Worm (Caenorhabditis elegans) whole organism, L4 larva: Measurements from ENCODE around the gene C27A2.8.
A peak's percentile ranks its signal among the peaks of the same experiment; 100 is the strongest.

Experiments used
- F26F4.8 ChIP-seq: fragments of 200-800 bp; sonication (Bioruptor generic); conservative IDR thresholded peaks from 2 replicates; pipeline ENCODE4 v1.3.6; 2022; ENCODE audit warnings: missing genetic modification characterization, missing compliant biosample characterization
- F37D6.2 ChIP-seq: sonication (generic microtip); optimal IDR thresholded peaks from 2 replicates; lab custom pipeline; 2016; ENCODE audit warnings: mild to moderate bottlenecking, missing genetic modification characterization, missing compliant biosample characterization
- F49E8.2 ChIP-seq: sonication (generic microtip); optimal IDR thresholded peaks from 2 replicates; lab custom pipeline; 2016; ENCODE audit warnings: missing compliant biosample characterization, mild to moderate bottlenecking, missing genetic modification characterization, borderline replicate concordance
- T20F7.1 ChIP-seq: fragments of 200-800 bp; sonication (Bioruptor generic); optimal IDR thresholded peaks from 2 replicates; lab custom pipeline; 2018; ENCODE audit warnings: mild to moderate bottlenecking, missing genetic modification characterization, missing compliant biosample characterization
- Y48G9A.11 ChIP-seq: fragments of 200-800 bp; sonication (Bioruptor generic); IDR thresholded peaks from 2 replicates; pipeline ENCODE4 v1.3.6; 2022; ENCODE audit warnings: missing genetic modification reagents, missing genetic modification characterization, missing compliant biosample characterization
- Y5F2A.4 ChIP-seq: fragments of 200-800 bp; sonication (Bioruptor generic); optimal IDR thresholded peaks from 2 replicates; lab custom pipeline; 2018; ENCODE audit warnings: mild to moderate bottlenecking, missing genetic modification characterization, missing compliant biosample characterization
- aha-1 ChIP-seq: fragments of 150-350 bp; peaks from one replicate; lab custom pipeline; 2014; ENCODE audit warnings: missing biosample characterization, missing genetic modification characterization
- aly-2 ChIP-seq: sonication (generic microtip); optimal IDR thresholded peaks from 2 replicates; lab custom pipeline; 2018; ENCODE audit warnings: missing biosample characterization, missing genetic modification characterization
- ama-1 ChIP-seq: fragments of 150-350 bp; optimal IDR thresholded peaks from 2 replicates; lab custom pipeline; 2014; ENCODE audit warnings: inconsistent platforms, mixed read lengths
- arid-1 ChIP-seq: fragments of 200-800 bp; sonication (Bioruptor generic); conservative IDR thresholded peaks from 2 replicates; pipeline ENCODE4 v1.3.6; 2022; ENCODE audit warnings: missing genetic modification reagents, missing genetic modification characterization, missing compliant biosample characterization
- ceh-20 ChIP-seq: fragments of 200-800 bp; sonication (Bioruptor generic); IDR thresholded peaks from 2 replicates; pipeline ENCODE4 v1.3.6; 2022; ENCODE audit warnings: missing genetic modification reagents, missing genetic modification characterization, missing compliant biosample characterization
- ceh-44 ChIP-seq: fragments of 200-800 bp; sonication (Bioruptor generic); IDR thresholded peaks from 2 replicates; pipeline ENCODE4 v1.3.6; 2022; ENCODE audit warnings: missing genetic modification reagents, missing genetic modification characterization, missing compliant biosample characterization
- ceh-82 ChIP-seq: sonication (generic microtip); optimal IDR thresholded peaks from 2 replicates; lab custom pipeline; 2017; ENCODE audit warnings: missing biosample characterization, missing genetic modification characterization
- ctbp-1 ChIP-seq: fragments of 200-800 bp; sonication (Bioruptor generic); IDR thresholded peaks from 2 replicates; pipeline ENCODE4 v1.3.6; 2022; ENCODE audit warnings: missing genetic modification reagents, missing genetic modification characterization, missing compliant biosample characterization
- daf-12 ChIP-seq: fragments of 150-350 bp; optimal IDR thresholded peaks from 2 replicates; lab custom pipeline; 2014; ENCODE audit warnings: missing biosample characterization, missing genetic modification reagents, missing genetic modification characterization
- daf-16 ChIP-seq, 3 experiments: sonication (generic microtip); optimal IDR thresholded peaks; 2 replicates each; lab custom pipeline; 2016 to 2017; ENCODE audit warnings: missing genetic modification characterization in 3 of 3, missing genetic modification reagents in 3 of 3, mild to moderate bottlenecking in 2 of 3, missing compliant biosample characterization in 2 of 3, missing biosample characterization in 1 of 3, moderate library complexity in 1 of 3
- daf-19 ChIP-seq: fragments of 200-800 bp; sonication (Bioruptor generic); conservative IDR thresholded peaks from 2 replicates; pipeline ENCODE4 v1.3.6; 2022; ENCODE audit warnings: missing genetic modification characterization, missing compliant biosample characterization
- dmd-8 ChIP-seq: fragments of 200-800 bp; sonication (Bioruptor generic); IDR thresholded peaks from 2 replicates; pipeline ENCODE4 v1.3.6; 2022; ENCODE audit warnings: missing genetic modification characterization, missing compliant biosample characterization
- dmd-9 ChIP-seq: fragments of 200-800 bp; sonication (Bioruptor generic); IDR thresholded peaks from 2 replicates; pipeline ENCODE4 v1.3.6; 2022; ENCODE audit warnings: missing genetic modification reagents, missing genetic modification characterization, missing compliant biosample characterization
- dpl-1 ChIP-seq: fragments of 150-350 bp; optimal IDR thresholded peaks from 2 replicates; lab custom pipeline; 2014; ENCODE audit warnings: missing biosample characterization, missing genetic modification reagents, missing genetic modification characterization
- dve-1 ChIP-seq: sonication (generic microtip); optimal IDR thresholded peaks from 2 replicates; lab custom pipeline; 2017; ENCODE audit warnings: antibody characterized with exemption, mild to moderate bottlenecking, missing genetic modification characterization, missing compliant biosample characterization; ENCODE audit not compliant: insufficient read depth
- hmg-1.1 ChIP-seq: fragments of 200-800 bp; sonication (Bioruptor generic); IDR thresholded peaks from 2 replicates; pipeline ENCODE4 v1.3.6; 2022; ENCODE audit warnings: missing genetic modification reagents, missing genetic modification characterization, missing compliant biosample characterization
- lim-7 ChIP-seq: fragments of 200-800 bp; sonication (Bioruptor generic); IDR thresholded peaks from 2 replicates; pipeline ENCODE4 v1.3.6; 2022; ENCODE audit warnings: missing genetic modification characterization, missing compliant biosample characterization
- lin-13 ChIP-seq: fragments of 150-350 bp; optimal IDR thresholded peaks from 2 replicates; lab custom pipeline; 2014; ENCODE audit warnings: missing biosample characterization, missing genetic modification reagents, missing genetic modification characterization
- lin-38 ChIP-seq: fragments of 200-800 bp; sonication (Bioruptor generic); IDR thresholded peaks from 2 replicates; pipeline ENCODE4 v1.3.6; 2022; ENCODE audit warnings: missing genetic modification reagents, missing genetic modification characterization, missing compliant biosample characterization
- lir-3 ChIP-seq: sonication (generic microtip); optimal IDR thresholded peaks from 2 replicates; lab custom pipeline; 2016; ENCODE audit warnings: mild to moderate bottlenecking, missing genetic modification characterization, missing compliant biosample characterization
- lsy-2 ChIP-seq, 2 experiments: fragments of 150-350 bp in 1 of 2; sonication (generic microtip) in 1 of 2; optimal IDR thresholded peaks; 2 replicates each; lab custom pipeline; 2014 to 2017; ENCODE audit warnings: missing biosample characterization in 2 of 2, missing genetic modification characterization in 2 of 2
- mep-1 ChIP-seq: fragments of 150-350 bp; sonication (generic microtip); optimal IDR thresholded peaks from 3 replicates; lab custom pipeline; 2014; ENCODE audit warnings: missing biosample characterization, missing genetic modification characterization
- nhr-10 ChIP-seq: fragments of 150-350 bp; optimal IDR thresholded peaks from 2 replicates; lab custom pipeline; 2014; ENCODE audit warnings: missing biosample characterization, missing genetic modification characterization
- nhr-11 ChIP-seq: fragments of 150-350 bp; optimal IDR thresholded peaks from 2 replicates; lab custom pipeline; 2014; ENCODE audit warnings: missing biosample characterization, missing genetic modification characterization
- nhr-111 ChIP-seq: fragments of 200-800 bp; sonication (Bioruptor generic); optimal IDR thresholded peaks from 2 replicates; lab custom pipeline; 2018; ENCODE audit warnings: mild to moderate bottlenecking, missing genetic modification characterization, missing compliant biosample characterization
- nhr-237 ChIP-seq: sonication (generic microtip); optimal IDR thresholded peaks from 2 replicates; lab custom pipeline; 2017; ENCODE audit warnings: missing biosample characterization, missing genetic modification characterization
- nhr-28 ChIP-seq: fragments of 150-350 bp; optimal IDR thresholded peaks from 2 replicates; lab custom pipeline; 2014; ENCODE audit warnings: missing biosample characterization, missing genetic modification characterization
- nhr-41 ChIP-seq: fragments of 200-800 bp; sonication (Bioruptor generic); IDR thresholded peaks from 2 replicates; pipeline ENCODE4 v1.3.6; 2022; ENCODE audit warnings: missing genetic modification reagents, missing genetic modification characterization, missing compliant biosample characterization
- nhr-76 ChIP-seq: fragments of 150-350 bp; optimal IDR thresholded peaks from 2 replicates; lab custom pipeline; 2014; ENCODE audit warnings: missing biosample characterization, missing genetic modification characterization
- php-3 ChIP-seq: fragments of 200-800 bp; sonication (Bioruptor generic); IDR thresholded peaks from 2 replicates; pipeline ENCODE4 v1.3.6; 2022; ENCODE audit warnings: missing genetic modification reagents, missing genetic modification characterization, missing compliant biosample characterization
- pqm-1 ChIP-seq: sonication (generic microtip); optimal IDR thresholded peaks from 2 replicates; lab custom pipeline; 2017; ENCODE audit warnings: missing biosample characterization, missing genetic modification characterization
- sdz-12 ChIP-seq: fragments of 200-800 bp; sonication (Bioruptor generic); optimal IDR thresholded peaks from 2 replicates; lab custom pipeline; 2018; ENCODE audit warnings: mild to moderate bottlenecking, missing genetic modification characterization, missing compliant biosample characterization
- snpc-1.2 ChIP-seq: fragments of 200-800 bp; sonication (Bioruptor generic); IDR thresholded peaks from 2 replicates; pipeline ENCODE4 v1.3.6; 2022; ENCODE audit warnings: missing genetic modification reagents, missing genetic modification characterization, missing compliant biosample characterization
- spr-1 ChIP-seq: sonication (generic microtip); optimal IDR thresholded peaks from 2 replicates; lab custom pipeline; 2016; ENCODE audit warnings: mild to moderate bottlenecking, missing genetic modification characterization, missing compliant biosample characterization
- spr-3 ChIP-seq: fragments of 200-800 bp; sonication (Bioruptor generic); optimal IDR thresholded peaks from 2 replicates; lab custom pipeline; 2018; ENCODE audit warnings: mild to moderate bottlenecking, missing genetic modification characterization, missing compliant biosample characterization
- unc-62 ChIP-seq, 3 experiments: fragments of 150-350 bp in 1 of 3; sonication (generic microtip); optimal IDR thresholded peaks in 2 of 3; peaks in 1 of 3; 1 replicate in 1 of 3; 2 replicates in 2 of 3; lab custom pipeline; 2014 to 2017; ENCODE audit warnings: missing biosample characterization in 3 of 3, missing genetic modification characterization in 3 of 3, missing genetic modification reagents in 3 of 3, missing genotype in 1 of 3
- zfp-3 ChIP-seq: fragments of 200-800 bp; sonication (Bioruptor generic); conservative IDR thresholded peaks from 2 replicates; pipeline ENCODE4 v1.3.6; 2022; ENCODE audit warnings: missing genetic modification reagents, missing genetic modification characterization, missing compliant biosample characterization
- zip-2 ChIP-seq: fragments of 150-350 bp; optimal IDR thresholded peaks from 2 replicates; lab custom pipeline; 2014; ENCODE audit warnings: missing biosample characterization, missing genetic modification characterization

C27A2.8 gene

ce11 chrII:5039912-5040311 is 27.9 kb downstream of the C27A2.8 start, which contains the start of gene golg-2:
Gene golg-2, minus strand, starts transcription at chrII:5040091.
- no peak for TF ChIP-seq unc-62 (GFP tag; optimal IDR thresholded peaks at IDR 0.05 in 1 of 2; lab: Kevin White, UChicago)
- TF ChIP-seq unc-62 (tag; optimal IDR thresholded peaks at IDR 0.05; lab: Kevin White, UChicago): no peak
- peak; percentile 21 for TF ChIP-seq dpl-1 (GFP tag; lab: Kevin White, UChicago)
- peak in 1 of 2 experiments; percentile 40 for TF ChIP-seq lsy-2 (tag; optimal IDR thresholded peaks at IDR 0.05; lab: Kevin White, UChicago)
- 0 out of 2 replicates have a peak, but pooled peaks have one; percentile 3 for TF ChIP-seq snpc-1.2 (GFP tag; lab: Robert Waterston, UW)
- TF ChIP-seq lin-38 (GFP tag; lab: Robert Waterston, UW): peak; percentile 33
- TF ChIP-seq lin-13: no peak
- TF ChIP-seq ama-1 (lab: Kevin White, UChicago): no peak
- TF ChIP-seq nhr-10 (tag; lab: Kevin White, UChicago): no peak

- TF ChIP-seq dpl-1 (GFP tag; lab: Kevin White, UChicago) (no peak), nhr-41 (GFP tag; lab: Robert Waterston, UW) (no peak), mep-1 (tag; lab: Kevin White, UChicago) (no peak), F37D6.2 (no peak), spr-1 (no peak), zip-2 (tag; lab: Kevin White, UChicago) (no peak), nhr-237 (tag; lab: Kevin White, UChicago) (no peak), aha-1 (tag; lab: Kevin White, UChicago) (no peak), arid-1 (0 out of 2 replicates have a peak, but pooled peaks have one; percentile 29), unc-62 (GFP tag; optimal IDR thresholded peaks at IDR 0.05 in 1 of 2; lab: Kevin White, UChicago) (peak in 1 of 2 experiments; percentile 85), unc-62 (tag; optimal IDR thresholded peaks at IDR 0.05; lab: Kevin White, UChicago) (no peak)
Observed at ce11 chrII:5036128-5036527, 31.7 kb downstream of the C27A2.8 start, which contains the start of gene lrr-1. Gene lrr-1, minus strand, starts transcription at chrII:5036439.

DNA sequence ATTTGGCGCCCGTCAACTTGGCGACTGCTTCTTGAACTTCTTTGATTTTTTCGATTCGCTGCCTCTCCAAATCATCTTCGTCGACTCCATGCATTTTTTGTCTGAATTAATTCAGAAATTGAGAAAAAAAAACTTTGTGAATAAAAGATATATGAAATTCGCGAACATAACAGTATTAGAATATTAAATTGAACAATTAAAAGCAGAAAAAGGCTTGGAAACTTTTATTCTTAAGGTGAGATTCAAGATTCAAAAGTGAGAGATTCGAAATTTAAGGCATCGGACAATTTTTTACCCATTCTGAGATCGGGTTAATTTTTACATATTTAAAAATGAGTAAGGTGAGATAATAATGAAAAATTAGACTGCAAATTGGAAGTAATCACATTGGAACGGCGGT is 33.9 kb downstream of the C27A2.8 start, which contains the start of gene F33G12.3:
TSS of gene F33G12.3 (minus strand) at position 101 of the 400 bp plus-strand sequence.
- no peak for TF ChIP-seq Y48G9A.11
- no peak for TF ChIP-seq ceh-20 (GFP tag; lab: Robert Waterston, UW)
- TF ChIP-seq ceh-44 (GFP tag; lab: Robert Waterston, UW): no peak
- TF ChIP-seq aly-2 (tag; lab: Kevin White, UChicago): no peak
- no peak for TF ChIP-seq daf-16 (GFP tag; optimal IDR thresholded peaks at IDR 0.05; lab: Kevin White, UChicago)
- TF ChIP-seq daf-16 (tag; optimal IDR thresholded peaks at IDR 0.05; lab: Kevin White, UChicago): no peak
- no peak for TF ChIP-seq T20F7.1
- no peak for TF ChIP-seq nhr-41 (GFP tag; lab: Robert Waterston, UW)
- TF ChIP-seq Y5F2A.4 (GFP tag; lab: Kevin White, UChicago): no peak
- no peak for TF ChIP-seq php-3 (GFP tag; lab: Robert Waterston, UW)
- no peak for TF ChIP-seq mep-1 (tag; lab: Kevin White, UChicago)
- no peak for TF ChIP-seq F26F4.8
- no peak for TF ChIP-seq hmg-1.1
- no peak for TF ChIP-seq lsy-2 (tag; optimal IDR thresholded peaks at IDR 0.05; lab: Kevin White, UChicago)
- no peak for TF ChIP-seq lim-7 (GFP tag; lab: Robert Waterston, UW)
- no peak for TF ChIP-seq pqm-1 (tag; lab: Kevin White, UChicago)
- no peak for TF ChIP-seq ctbp-1 (GFP tag; lab: Robert Waterston, UW)
- no peak for TF ChIP-seq ceh-82
- TF ChIP-seq dmd-9 (GFP tag; lab: Robert Waterston, UW): no peak
- TF ChIP-seq lin-13: no peak

DNA sequence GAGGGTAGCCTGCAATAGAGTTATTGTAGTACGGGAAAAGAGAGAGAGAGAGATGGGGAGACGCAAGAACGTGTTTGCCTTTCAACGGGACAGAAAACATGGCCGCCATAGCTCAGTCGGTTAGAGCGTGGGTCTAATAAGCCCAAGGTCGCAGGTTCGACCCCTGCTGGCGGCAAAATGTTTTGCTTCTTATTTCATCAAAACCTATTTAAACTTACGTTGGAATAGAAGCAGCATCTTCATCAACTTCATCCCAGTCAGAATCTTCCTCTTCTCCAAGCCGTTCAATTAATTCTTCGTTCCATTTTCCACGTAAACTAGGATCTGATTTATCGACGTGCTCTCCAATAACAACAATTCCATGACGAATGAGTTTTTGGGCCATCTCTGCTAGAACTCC is 35.2 kb downstream of the C27A2.8 start:
- TF ChIP-seq spr-3 (GFP tag; lab: Kevin White, UChicago) (peak; percentile 31), dmd-8 (peak; percentile 83), F49E8.2 (tag; lab: Kevin White, UChicago) (peak; percentile 69), aly-2 (tag; lab: Kevin White, UChicago) (no peak), zfp-3 (peak; percentile 79; the same call in 1 of the 2 replicates), ceh-82 (no peak), nhr-28 (peak; percentile 34), F37D6.2 (no peak), nhr-76 (no peak), lin-38 (GFP tag; lab: Robert Waterston, UW) (peak; percentile 84), daf-12 (no peak), nhr-111 (GFP tag; lab: Kevin White, UChicago) (peak; percentile 42), sdz-12 (GFP tag; lab: Kevin White, UChicago) (peak; percentile 82), nhr-11 (tag; lab: Kevin White, UChicago) (peak; percentile 48), lir-3 (peak; percentile 15), daf-19 (GFP tag; lab: Robert Waterston, UW) (peak; percentile 75; the same call in 1 of the 2 replicates), lsy-2 (tag; optimal IDR thresholded peaks at IDR 0.05; lab: Kevin White, UChicago) (peak; percentile 29 to 70), ctbp-1 (GFP tag; lab: Robert Waterston, UW) (0 out of 2 replicates have a peak, but pooled peaks have one; percentile 41), dve-1 (tag; lab: Kevin White, UChicago) (peak; percentile 26)
